Worm (Caenorhabditis elegans) whole organism, young adult: ENCODE results near the gene algn-12.

Experiments
- B0019.2 ChIP-seq: fragments of 200-800 bp; sonication (Bioruptor generic); conservative IDR thresholded peaks from 2 replicates; pipeline ENCODE4 v1.3.6; 2022; ENCODE audit warnings: missing genetic modification reagents, missing genetic modification characterization, missing compliant biosample characterization
- B0261.1 ChIP-seq: sonication (generic microtip); optimal IDR thresholded peaks from 2 replicates; lab custom pipeline; 2016; ENCODE audit warnings: mild to moderate bottlenecking, missing genetic modification characterization, moderate library complexity, missing compliant biosample characterization
- F39B2.1 ChIP-seq: fragments of 200-800 bp; sonication (Bioruptor generic); IDR thresholded peaks from 2 replicates; pipeline ENCODE4 v1.3.6; 2022; ENCODE audit warnings: missing genetic modification reagents, missing genetic modification characterization, missing compliant biosample characterization
- F52B5.7 ChIP-seq: sonication (generic microtip); optimal IDR thresholded peaks from 2 replicates; lab custom pipeline; 2016; ENCODE audit warnings: mild to moderate bottlenecking, missing genetic modification characterization, missing compliant biosample characterization
- T26A5.8 ChIP-seq: sonication (generic microtip); optimal IDR thresholded peaks from 2 replicates; lab custom pipeline; 2016; ENCODE audit warnings: missing genetic modification characterization, missing compliant biosample characterization
- Y53F4B.3 ChIP-seq: fragments of 200-800 bp; sonication (Bioruptor generic); IDR thresholded peaks from 2 replicates; pipeline ENCODE4 v1.3.6; 2022; ENCODE audit warnings: missing genetic modification reagents, missing genetic modification characterization, missing compliant biosample characterization
- Y53G8AR.9 ChIP-seq: fragments of 200-800 bp; sonication (Bioruptor generic); conservative IDR thresholded peaks from 2 replicates; pipeline ENCODE4 v1.3.6; 2022; ENCODE audit warnings: missing genetic modification reagents, missing genetic modification characterization, missing compliant biosample characterization
- ZK185.1 ChIP-seq: sonication (generic microtip); optimal IDR thresholded peaks from 2 replicates; lab custom pipeline; 2016; ENCODE audit warnings: mild to moderate bottlenecking, missing genetic modification characterization, missing compliant biosample characterization; ENCODE audit not compliant: poor library complexity, severe bottlenecking
- athp-1 ChIP-seq: sonication (generic microtip); optimal IDR thresholded peaks from 2 replicates; lab custom pipeline; 2017; ENCODE audit warnings: mild to moderate bottlenecking, missing genetic modification characterization, missing compliant biosample characterization
- attf-5 ChIP-seq: fragments of 200-800 bp; sonication (Bioruptor generic); optimal IDR thresholded peaks from 2 replicates; lab custom pipeline; 2018; ENCODE audit warnings: mild to moderate bottlenecking, missing genetic modification characterization, missing compliant biosample characterization
- attf-6 ChIP-seq: fragments of 200-800 bp; sonication (Bioruptor generic); IDR thresholded peaks from 2 replicates; pipeline ENCODE4 v1.3.6; 2022; ENCODE audit warnings: missing genetic modification reagents, missing genetic modification characterization, missing compliant biosample characterization
- bed-1 ChIP-seq: fragments of 200-800 bp; sonication (Bioruptor generic); IDR thresholded peaks from 2 replicates; pipeline ENCODE4 v1.3.6; 2022; ENCODE audit warnings: missing genetic modification reagents, missing genetic modification characterization, missing compliant biosample characterization
- bed-2 ChIP-seq: fragments of 200-800 bp; sonication (Bioruptor generic); IDR thresholded peaks from 2 replicates; pipeline ENCODE4 v1.3.6; 2022; ENCODE audit warnings: missing genetic modification reagents, missing genetic modification characterization, missing compliant biosample characterization
- ceh-91 ChIP-seq: fragments of 200-800 bp; sonication (Bioruptor generic); IDR thresholded peaks from 2 replicates; pipeline ENCODE4 v1.3.6; 2022; ENCODE audit warnings: missing genetic modification reagents, missing genetic modification characterization, missing compliant biosample characterization
- chd-7 ChIP-seq: sonication (generic microtip); optimal IDR thresholded peaks from 2 replicates; lab custom pipeline; 2016; ENCODE audit warnings: mild to moderate bottlenecking, missing genetic modification characterization, moderate library complexity, missing compliant biosample characterization
- die-1 ChIP-seq: sonication (generic microtip); optimal IDR thresholded peaks from 2 replicates; lab custom pipeline; 2016; ENCODE audit warnings: missing genotype, mild to moderate bottlenecking, missing genetic modification characterization, missing compliant biosample characterization
- dpff-1 ChIP-seq: sonication (generic microtip); optimal IDR thresholded peaks from 2 replicates; lab custom pipeline; 2017; ENCODE audit warnings: mild to moderate bottlenecking, missing genetic modification characterization, missing compliant biosample characterization
- efl-1 ChIP-seq: fragments of 150-350 bp; optimal IDR thresholded peaks from 2 replicates; lab custom pipeline; 2014; ENCODE audit warnings: missing biosample characterization, missing genetic modification reagents, missing genetic modification characterization
- egl-18 ChIP-seq: fragments of 200-800 bp; sonication (Bioruptor generic); IDR thresholded peaks from 2 replicates; pipeline ENCODE4 v1.3.6; 2022; ENCODE audit warnings: missing genetic modification reagents, missing genetic modification characterization, missing compliant biosample characterization
- egl-44 ChIP-seq: fragments of 200-800 bp; sonication (Bioruptor generic); IDR thresholded peaks from 2 replicates; pipeline ENCODE4 v1.3.6; 2022; ENCODE audit warnings: missing genetic modification reagents, missing genetic modification characterization, missing compliant biosample characterization
- egrh-3 ChIP-seq: fragments of 200-800 bp; sonication (Bioruptor generic); IDR thresholded peaks from 2 replicates; pipeline ENCODE4 v1.3.6; 2022; ENCODE audit warnings: missing genetic modification reagents, missing genetic modification characterization, missing compliant biosample characterization
- ets-4 ChIP-seq: fragments of 200-800 bp; sonication (Bioruptor generic); optimal IDR thresholded peaks from 2 replicates; lab custom pipeline; 2018; ENCODE audit warnings: mild to moderate bottlenecking, missing genetic modification characterization, missing compliant biosample characterization
- hlh-26 ChIP-seq: fragments of 200-800 bp; sonication (Bioruptor generic); conservative IDR thresholded peaks from 2 replicates; pipeline ENCODE4 v1.3.6; 2022; ENCODE audit warnings: missing genetic modification reagents, missing genetic modification characterization, missing compliant biosample characterization
- lag-1 ChIP-seq: fragments of 200-800 bp; sonication (Bioruptor generic); IDR thresholded peaks from 2 replicates; pipeline ENCODE4 v1.3.6; 2022; ENCODE audit warnings: missing genetic modification reagents, missing genetic modification characterization, missing compliant biosample characterization
- lin-26 ChIP-seq: fragments of 200-800 bp; sonication (Bioruptor generic); IDR thresholded peaks from 2 replicates; pipeline ENCODE4 v1.3.6; 2022; ENCODE audit warnings: missing genetic modification reagents, missing genetic modification characterization, missing compliant biosample characterization
- lin-40 ChIP-seq: sonication (generic microtip); optimal IDR thresholded peaks from 2 replicates; lab custom pipeline; 2016; ENCODE audit warnings: missing genetic modification characterization, mild to moderate bottlenecking, missing compliant biosample characterization, missing genotype, missing genetic modification reagents
- lin-54 ChIP-seq: fragments of 200-800 bp; sonication (Bioruptor generic); optimal IDR thresholded peaks from 2 replicates; lab custom pipeline; 2018; ENCODE audit warnings: mild to moderate bottlenecking, missing genetic modification characterization, missing compliant biosample characterization
- madf-6 ChIP-seq: fragments of 200-800 bp; sonication (Bioruptor generic); IDR thresholded peaks from 2 replicates; pipeline ENCODE4 v1.3.6; 2022; ENCODE audit warnings: missing genetic modification reagents, missing genetic modification characterization, missing compliant biosample characterization
- mel-28 ChIP-seq: sonication (generic microtip); optimal IDR thresholded peaks from 2 replicates; lab custom pipeline; 2016; ENCODE audit warnings: borderline replicate concordance, mild to moderate bottlenecking, missing genetic modification characterization, missing compliant biosample characterization
- nfyb-1 ChIP-seq: fragments of 200-800 bp; sonication (Bioruptor generic); IDR thresholded peaks from 2 replicates; pipeline ENCODE4 v1.3.6; 2022; ENCODE audit warnings: missing genetic modification reagents, missing genetic modification characterization, missing compliant biosample characterization
- nhr-120 ChIP-seq: fragments of 200-800 bp; sonication (Bioruptor generic); IDR thresholded peaks from 2 replicates; pipeline ENCODE4 v1.3.6; 2022; ENCODE audit warnings: missing genetic modification characterization, missing compliant biosample characterization
- nhr-27 ChIP-seq: fragments of 200-800 bp; sonication (Bioruptor generic); optimal IDR thresholded peaks from 2 replicates; lab custom pipeline; 2018; ENCODE audit warnings: mild to moderate bottlenecking, missing genetic modification characterization, moderate library complexity, missing compliant biosample characterization
- repo-1 ChIP-seq: sonication (generic microtip); optimal IDR thresholded peaks from 2 replicates; lab custom pipeline; 2017; ENCODE audit warnings: mild to moderate bottlenecking, missing genetic modification characterization, missing compliant biosample characterization
- snpc-3.4 ChIP-seq: sonication (generic microtip); optimal IDR thresholded peaks from 2 replicates; lab custom pipeline; 2017; ENCODE audit warnings: missing genetic modification characterization, mild to moderate bottlenecking, missing compliant biosample characterization, antibody characterized with exemption, moderate library complexity, missing genotype, missing genetic modification reagents
- somi-1 ChIP-seq: fragments of 200-800 bp; sonication (Bioruptor generic); optimal IDR thresholded peaks from 2 replicates; lab custom pipeline; 2018; ENCODE audit warnings: mild to moderate bottlenecking, missing genetic modification characterization, missing compliant biosample characterization
- tbp1 ChIP-seq: fragments of 200-800 bp; sonication (Bioruptor generic); optimal IDR thresholded peaks from 2 replicates; lab custom pipeline; 2018; ENCODE audit warnings: mild to moderate bottlenecking, missing genetic modification characterization, missing compliant biosample characterization
- tbx-9 ChIP-seq: sonication (generic microtip); optimal IDR thresholded peaks from 2 replicates; lab custom pipeline; 2016; ENCODE audit warnings: borderline replicate concordance, missing genetic modification characterization, inconsistent platforms, missing compliant biosample characterization
- unc-130 ChIP-seq: sonication (generic microtip); optimal IDR thresholded peaks from 2 replicates; lab custom pipeline; 2016; ENCODE audit warnings: missing genetic modification reagents, missing genetic modification characterization, missing compliant biosample characterization
- ztf-22 ChIP-seq: fragments of 200-800 bp; sonication (Bioruptor generic); optimal IDR thresholded peaks from 2 replicates; lab custom pipeline; 2018; ENCODE audit warnings: mild to moderate bottlenecking, missing genetic modification characterization, moderate library complexity, missing compliant biosample characterization
- ztf-26 ChIP-seq: sonication (generic microtip); optimal IDR thresholded peaks from 2 replicates; lab custom pipeline; 2017; ENCODE audit warnings: missing genetic modification characterization, missing compliant biosample characterization
- ztf-3 ChIP-seq: fragments of 200-800 bp; sonication (Bioruptor generic); optimal IDR thresholded peaks from 2 replicates; lab custom pipeline; 2018; ENCODE audit warnings: mild to moderate bottlenecking, missing genetic modification characterization, missing compliant biosample characterization
- ztf-6 ChIP-seq: fragments of 200-800 bp; sonication (Bioruptor generic); IDR thresholded peaks from 2 replicates; pipeline ENCODE4 v1.3.6; 2022; ENCODE audit warnings: missing genetic modification reagents, missing genetic modification characterization, missing compliant biosample characterization

algn-12 gene

ce11 chrV:8034811-8035210 lies at the start of gene algn-12:
Gene algn-12 (plus strand): TSS chrV:8035111.
- TF ChIP-seq madf-6 (GFP tag; lab: Robert Waterston, UW) (no peak), mel-28 (tag; lab: Kevin White, UChicago) (no peak), Y53G8AR.9 (GFP tag; lab: Robert Waterston, UW) (no peak), bed-2 (GFP tag; lab: Robert Waterston, UW) (no peak), nhr-120 (no peak), F39B2.1 (no peak), somi-1 (GFP tag; lab: Kevin White, UChicago) (no peak)

ce11 chrV:7985860-7986259 lies 49.1 kb upstream of the algn-12 start, which contains the start of gene Y97E10AL.1:
Gene Y97E10AL.1 (plus strand): TSS chrV:7986160.
- TF ChIP-seq snpc-3.4 (tag; lab: Kevin White, UChicago) (no peak), lin-54 (GFP tag; lab: Kevin White, UChicago) (no peak), nfyb-1 (GFP tag; lab: Robert Waterston, UW) (no peak), B0019.2 (GFP tag; lab: Robert Waterston, UW) (no peak), F52B5.7 (tag; lab: Kevin White, UChicago) (no peak), ZK185.1 (tag; lab: Kevin White, UChicago) (no peak), egl-18 (GFP tag; lab: Robert Waterston, UW) (no peak), egrh-3 (GFP tag; lab: Robert Waterston, UW) (no peak), B0261.1 (no peak), T26A5.8 (tag; lab: Kevin White, UChicago) (no peak), ets-4 (GFP tag; lab: Kevin White, UChicago) (no peak), hlh-26 (GFP tag; lab: Robert Waterston, UW) (no peak), attf-5 (GFP tag; lab: Kevin White, UChicago) (no peak)

- TF ChIP-seq B0019.2 (GFP tag; lab: Robert Waterston, UW): no peak
- TF ChIP-seq tbx-9 (tag; lab: Kevin White, UChicago): no peak
- TF ChIP-seq repo-1 (tag; lab: Kevin White, UChicago): no peak
- no peak for TF ChIP-seq ztf-22
- TF ChIP-seq ztf-3 (GFP tag; lab: Kevin White, UChicago): no peak
- no peak for TF ChIP-seq attf-6
- no peak for TF ChIP-seq ceh-91 (GFP tag; lab: Robert Waterston, UW)
These were observed 40.3 kb upstream of the algn-12 start, which contains the start of gene ceh-76 for ce11 chrV:7994570-7994969. Gene ceh-76 (minus strand): TSS chrV:7994670.

DNA sequence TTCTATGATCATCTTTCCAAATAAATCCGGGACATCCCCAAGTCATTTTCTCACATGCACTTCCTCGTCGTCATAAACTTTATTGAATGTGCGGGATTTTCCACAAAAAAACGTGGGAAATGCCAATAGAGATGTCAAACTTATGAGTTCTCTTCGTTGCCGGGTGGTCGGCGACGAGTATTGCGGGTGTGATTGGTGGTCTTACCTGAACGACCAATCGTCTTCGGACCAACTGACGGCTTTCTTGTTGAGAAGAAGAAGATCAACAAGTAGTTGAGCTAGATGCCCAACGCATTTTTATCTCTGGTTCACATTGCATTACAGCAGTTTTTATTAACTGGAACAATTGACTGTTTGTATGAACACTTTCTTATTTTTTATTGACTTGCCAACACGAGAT lies 39.7 kb upstream of the algn-12 start:
- TF ChIP-seq dpff-1 (tag; lab: Kevin White, UChicago) (no peak), ztf-26 (no peak), die-1 (no peak)
- TF ChIP-seq, all 124 proteins: peak for 0

DNA sequence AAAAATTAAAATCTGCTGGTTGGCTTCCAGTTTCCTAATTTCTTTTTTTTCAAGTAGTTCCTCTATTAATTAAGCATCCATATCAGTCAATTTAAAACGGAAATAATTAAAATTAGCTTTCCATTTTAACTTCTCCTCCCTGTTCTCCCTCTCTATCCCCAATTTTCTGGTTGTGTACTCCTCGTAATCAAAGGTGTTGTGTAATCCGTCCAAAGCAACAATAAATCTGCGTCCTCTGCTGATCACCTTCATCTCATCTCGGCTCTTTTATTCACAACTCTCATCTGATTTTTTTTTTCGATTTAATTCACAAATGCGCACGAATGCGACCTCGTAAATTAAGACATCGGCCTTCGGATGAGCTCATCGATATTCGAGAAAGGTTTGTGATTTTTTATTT lies 39.0 kb upstream of the algn-12 start, which contains the start of gene Y97E10AR.2:
Gene Y97E10AR.2 (plus strand): TSS at position 301 of the 400 bp plus-strand sequence.
- TF ChIP-seq lag-1 (GFP tag; lab: Robert Waterston, UW) (no peak), athp-1 (tag; lab: Kevin White, UChicago) (no peak), ztf-6 (GFP tag; lab: Robert Waterston, UW) (no peak), snpc-3.4 (tag; lab: Kevin White, UChicago) (no peak), lin-26 (GFP tag; lab: Robert Waterston, UW) (no peak), Y53G8AR.9 (GFP tag; lab: Robert Waterston, UW) (no peak), lin-40 (tag; lab: Kevin White, UChicago) (no peak), chd-7 (tag; lab: Kevin White, UChicago) (no peak), efl-1 (GFP tag; lab: Kevin White, UChicago) (no peak), tbp1 (GFP tag; lab: Kevin White, UChicago) (no peak), die-1 (no peak), nhr-27 (tag; lab: Kevin White, UChicago) (no peak), egl-44 (no peak), unc-130 (GFP tag; lab: Kevin White, UChicago) (no peak), Y53F4B.3 (no peak), bed-1 (GFP tag; lab: Robert Waterston, UW) (no peak)
